Fruit fly (Drosophila melanogaster) whole organism, prepupa: ENCODE measurements around the gene CG7656.
A peak's percentile ranks its signal among the peaks of the same experiment; 100 is the strongest.

ENCODE experiments used
- CG10631 ChIP-seq: fragments of 200-800 bp; sonication (Bioruptor generic); optimal IDR thresholded peaks from 2 replicates; lab custom pipeline; 2016; ENCODE audit warnings: missing biosample characterization, missing genetic modification characterization
- CG10669 ChIP-seq: fragments of 200-800 bp; sonication (Bioruptor generic); optimal IDR thresholded peaks from 3 replicates; lab custom pipeline; 2018; ENCODE audit warnings: missing biosample characterization, mild to moderate bottlenecking, missing genetic modification characterization, moderate library complexity
- CG11294 ChIP-seq: fragments of 200-800 bp; sonication (Bioruptor generic); IDR thresholded peaks from 2 replicates; pipeline ENCODE4 v1.3.6; 2022; ENCODE audit warnings: missing biosample characterization, missing genetic modification characterization
- CG11902 ChIP-seq: fragments of 200-800 bp; sonication (Bioruptor generic); optimal IDR thresholded peaks from 3 replicates; lab custom pipeline; 2016; ENCODE audit warnings: missing biosample characterization, missing genetic modification characterization
- CG15336 ChIP-seq: fragments of 200-800 bp; sonication (Bioruptor generic); IDR thresholded peaks from 2 replicates; pipeline ENCODE4 v1.3.6; 2022; ENCODE audit warnings: missing biosample characterization, missing genetic modification characterization
- CG16779 ChIP-seq: fragments of 200-800 bp; sonication (Bioruptor generic); optimal IDR thresholded peaks from 3 replicates; lab custom pipeline; 2017; ENCODE audit warnings: missing biosample characterization, mild to moderate bottlenecking, missing genetic modification characterization
- CG3032 ChIP-seq: fragments of 200-800 bp; optimal IDR thresholded peaks from 2 replicates; lab custom pipeline; 2019; ENCODE audit warnings: missing biosample characterization, mild to moderate bottlenecking, missing genetic modification characterization, moderate library complexity
- CG31627 ChIP-seq: fragments of 200-800 bp; sonication (Bioruptor generic); optimal IDR thresholded peaks from 3 replicates; lab custom pipeline; 2016; ENCODE audit warnings: missing biosample characterization, missing genetic modification characterization
- CG34406 ChIP-seq: fragments of 200-800 bp; sonication (Bioruptor generic); optimal IDR thresholded peaks from 3 replicates; lab custom pipeline; 2016; ENCODE audit warnings: missing biosample characterization, missing genetic modification characterization
- CG3919 ChIP-seq: fragments of 200-800 bp; sonication (Bioruptor generic); optimal IDR thresholded peaks from 3 replicates; lab custom pipeline; 2016; ENCODE audit warnings: missing biosample characterization, missing genetic modification characterization
- CG4318 ChIP-seq: fragments of 200-800 bp; sonication (Bioruptor generic); optimal IDR thresholded peaks from 3 replicates; lab custom pipeline; 2017; ENCODE audit warnings: missing biosample characterization, mild to moderate bottlenecking, missing genetic modification characterization
- CG6163 ChIP-seq: fragments of 200-800 bp; sonication (Bioruptor generic); IDR thresholded peaks from 3 replicates; pipeline ENCODE4 v1.3.6; 2022; ENCODE audit warnings: missing biosample characterization, missing genetic modification characterization
- CG6276 ChIP-seq: fragments of 200-800 bp; sonication (Bioruptor generic); optimal IDR thresholded peaks from 2 replicates; lab custom pipeline; 2017; ENCODE audit warnings: missing biosample characterization, mild to moderate bottlenecking, missing genetic modification characterization
- CG6792 ChIP-seq: fragments of 200-800 bp; sonication (Bioruptor generic); optimal IDR thresholded peaks from 3 replicates; lab custom pipeline; 2016; ENCODE audit warnings: missing biosample characterization, missing genetic modification characterization
- CG6808 ChIP-seq: fragments of 200-800 bp; sonication (Bioruptor generic); optimal IDR thresholded peaks from 3 replicates; lab custom pipeline; 2017; ENCODE audit warnings: missing biosample characterization, missing genetic modification characterization, mild to moderate bottlenecking, moderate library complexity, missing genetic modification reagents
- CG6854 ChIP-seq: fragments of 200-800 bp; sonication (Bioruptor generic); optimal IDR thresholded peaks from 2 replicates; lab custom pipeline; 2017; ENCODE audit warnings: missing biosample characterization, mild to moderate bottlenecking, missing genetic modification characterization
- CG7368 ChIP-seq: fragments of 200-800 bp; sonication (Bioruptor generic); optimal IDR thresholded peaks from 3 replicates; lab custom pipeline; 2016; ENCODE audit warnings: missing biosample characterization, missing genetic modification characterization
- CG8119 ChIP-seq: fragments of 200-800 bp; sonication (Bioruptor generic); IDR thresholded peaks from 3 replicates; pipeline ENCODE4 v1.3.6; 2022; ENCODE audit warnings: missing biosample characterization, missing genetic modification characterization
- CG8319 ChIP-seq: fragments of 200-800 bp; sonication (Bioruptor generic); optimal IDR thresholded peaks from 3 replicates; lab custom pipeline; 2016; ENCODE audit warnings: missing biosample characterization, missing genetic modification characterization
- CG8632 ChIP-seq: fragments of 200-800 bp; sonication (Bioruptor generic); optimal IDR thresholded peaks from 3 replicates; lab custom pipeline; 2016; ENCODE audit warnings: missing biosample characterization, missing genetic modification characterization
- CG9139 ChIP-seq: fragments of 200-800 bp; sonication (Bioruptor generic); optimal IDR thresholded peaks from 3 replicates; lab custom pipeline; 2017; ENCODE audit warnings: missing biosample characterization, mild to moderate bottlenecking, missing genetic modification characterization
- Eip75B ChIP-seq: fragments of 200-800 bp; sonication (Bioruptor generic); optimal IDR thresholded peaks from 3 replicates; lab custom pipeline; 2016; ENCODE audit warnings: missing biosample characterization, missing genetic modification characterization
- Eip78C ChIP-seq: fragments of 200-800 bp; sonication (Bioruptor generic); peaks from one replicate; lab custom pipeline; 2016; ENCODE audit warnings: missing biosample characterization, missing genetic modification characterization
- Eip93F ChIP-seq: fragments of 200-800 bp; sonication (Bioruptor generic); optimal IDR thresholded peaks from 2 replicates; lab custom pipeline; 2016; ENCODE audit warnings: missing biosample characterization, mild to moderate bottlenecking, missing genetic modification characterization
- Ets21C ChIP-seq: fragments of 200-800 bp; sonication (Bioruptor generic); optimal IDR thresholded peaks from 3 replicates; lab custom pipeline; 2016; ENCODE audit warnings: missing biosample characterization, missing genetic modification characterization
- Ets96B ChIP-seq: fragments of 200-800 bp; optimal IDR thresholded peaks from 2 replicates; lab custom pipeline; 2019; ENCODE audit warnings: missing biosample characterization, mild to moderate bottlenecking, missing genetic modification characterization, moderate library complexity
- Gug ChIP-seq: fragments of 200-800 bp; sonication (Bioruptor generic); IDR thresholded peaks from 2 replicates; pipeline ENCODE4 v1.3.6; 2022; ENCODE audit warnings: missing biosample characterization, missing genetic modification characterization
- Hr38 ChIP-seq: sonication (Bioruptor generic); optimal IDR thresholded peaks from 2 replicates; lab custom pipeline; 2016; ENCODE audit warnings: missing biosample characterization, missing genetic modification characterization
- Hr39 ChIP-seq: fragments of 200-800 bp; sonication (Bioruptor generic); optimal IDR thresholded peaks from 2 replicates; lab custom pipeline; 2016; ENCODE audit warnings: missing biosample characterization, missing genetic modification characterization
- Hr4 ChIP-seq: fragments of 200-800 bp; sonication (Bioruptor generic); optimal IDR thresholded peaks from 3 replicates; lab custom pipeline; 2016; ENCODE audit warnings: missing biosample characterization, missing genetic modification characterization
- Lpt ChIP-seq: fragments of 200-800 bp; sonication (Bioruptor generic); optimal IDR thresholded peaks from 3 replicates; lab custom pipeline; 2016; ENCODE audit warnings: missing biosample characterization, missing genetic modification characterization
- Met ChIP-seq: fragments of 200-800 bp; sonication (Bioruptor generic); optimal IDR thresholded peaks from 3 replicates; lab custom pipeline; 2016; ENCODE audit warnings: missing biosample characterization, missing genetic modification characterization
- Smox ChIP-seq: fragments of 200-800 bp; sonication (Bioruptor generic); optimal IDR thresholded peaks from 3 replicates; lab custom pipeline; 2016; ENCODE audit warnings: missing biosample characterization, missing genetic modification characterization
- Sox102F ChIP-seq: fragments of 200-800 bp; sonication (Bioruptor generic); optimal IDR thresholded peaks from 2 replicates; lab custom pipeline; 2016; ENCODE audit warnings: missing biosample characterization, mild to moderate bottlenecking, missing genetic modification characterization
- Sox14 ChIP-seq: fragments of 200-800 bp; sonication (Bioruptor generic); optimal IDR thresholded peaks from 3 replicates; lab custom pipeline; 2016; ENCODE audit warnings: missing biosample characterization, missing genetic modification characterization
- Sox15 ChIP-seq: fragments of 200-800 bp; sonication (Bioruptor generic); optimal IDR thresholded peaks from 3 replicates; lab custom pipeline; 2016; ENCODE audit warnings: missing biosample characterization, missing genetic modification characterization
- achi ChIP-seq: fragments of 200-800 bp; sonication (Bioruptor generic); optimal IDR thresholded peaks from 3 replicates; lab custom pipeline; 2016; ENCODE audit warnings: missing biosample characterization, missing genetic modification characterization
- acj6 ChIP-seq: fragments of 200-800 bp; sonication (Bioruptor generic); optimal IDR thresholded peaks from 3 replicates; lab custom pipeline; 2016; ENCODE audit warnings: missing biosample characterization, missing genetic modification characterization
- cyc ChIP-seq: fragments of 200-800 bp; sonication (Bioruptor generic); optimal IDR thresholded peaks from 3 replicates; lab custom pipeline; 2016; ENCODE audit warnings: missing biosample characterization, missing genetic modification characterization
- dsx ChIP-seq: fragments of 200-800 bp; optimal IDR thresholded peaks from 3 replicates; lab custom pipeline; 2019; ENCODE audit warnings: missing biosample characterization, mild to moderate bottlenecking, missing genetic modification characterization, moderate library complexity; ENCODE audit not compliant: poor library complexity, severe bottlenecking
- eg ChIP-seq: fragments of 200-800 bp; sonication (Bioruptor generic); IDR thresholded peaks from 3 replicates; pipeline ENCODE4 v1.3.6; 2022; ENCODE audit warnings: missing biosample characterization, missing genetic modification characterization
- esn ChIP-seq: fragments of 200-800 bp; sonication (Bioruptor generic); optimal IDR thresholded peaks from 2 replicates; lab custom pipeline; 2016; ENCODE audit warnings: missing biosample characterization, mild to moderate bottlenecking, missing genetic modification characterization, moderate library complexity
- fd59A ChIP-seq: fragments of 200-800 bp; sonication (Bioruptor generic); optimal IDR thresholded peaks from 2 replicates; lab custom pipeline; 2017; ENCODE audit warnings: missing biosample characterization, mild to moderate bottlenecking, missing genetic modification characterization, missing genetic modification reagents
- fd85E ChIP-seq: fragments of 200-800 bp; sonication (Bioruptor generic); optimal IDR thresholded peaks from 3 replicates; lab custom pipeline; 2016; ENCODE audit warnings: missing biosample characterization, missing genetic modification characterization
- fkh ChIP-seq: fragments of 200-800 bp; sonication (Bioruptor generic); optimal IDR thresholded peaks from 3 replicates; lab custom pipeline; 2017; ENCODE audit warnings: missing biosample characterization, mild to moderate bottlenecking, missing genetic modification characterization, moderate library complexity
- net ChIP-seq: fragments of 200-800 bp; sonication (Bioruptor generic); optimal IDR thresholded peaks from 3 replicates; lab custom pipeline; 2016; ENCODE audit warnings: missing biosample characterization, missing genetic modification characterization
- pdm3 ChIP-seq: fragments of 200-800 bp; sonication (Bioruptor generic); optimal IDR thresholded peaks from 3 replicates; lab custom pipeline; 2016; ENCODE audit warnings: missing biosample characterization, missing genetic modification characterization
- spab ChIP-seq: fragments of 200-800 bp; sonication (Bioruptor generic); optimal IDR thresholded peaks from 2 replicates; lab custom pipeline; 2017; ENCODE audit warnings: missing biosample characterization, mild to moderate bottlenecking, missing genetic modification characterization, missing genetic modification reagents
- svp ChIP-seq: fragments of 200-800 bp; sonication (Bioruptor generic); peaks from one replicate; lab custom pipeline; 2016; ENCODE audit warnings: missing biosample characterization, missing genetic modification characterization
- topi ChIP-seq: fragments of 200-800 bp; sonication (Bioruptor generic); optimal IDR thresholded peaks from 3 replicates; lab custom pipeline; 2016; ENCODE audit warnings: missing biosample characterization, missing genetic modification characterization
- vri ChIP-seq: fragments of 200-800 bp; sonication (Bioruptor generic); optimal IDR thresholded peaks from 3 replicates; lab custom pipeline; 2016; ENCODE audit warnings: missing biosample characterization, mild to moderate bottlenecking, missing genetic modification characterization

The CG7656 gene

DNA sequence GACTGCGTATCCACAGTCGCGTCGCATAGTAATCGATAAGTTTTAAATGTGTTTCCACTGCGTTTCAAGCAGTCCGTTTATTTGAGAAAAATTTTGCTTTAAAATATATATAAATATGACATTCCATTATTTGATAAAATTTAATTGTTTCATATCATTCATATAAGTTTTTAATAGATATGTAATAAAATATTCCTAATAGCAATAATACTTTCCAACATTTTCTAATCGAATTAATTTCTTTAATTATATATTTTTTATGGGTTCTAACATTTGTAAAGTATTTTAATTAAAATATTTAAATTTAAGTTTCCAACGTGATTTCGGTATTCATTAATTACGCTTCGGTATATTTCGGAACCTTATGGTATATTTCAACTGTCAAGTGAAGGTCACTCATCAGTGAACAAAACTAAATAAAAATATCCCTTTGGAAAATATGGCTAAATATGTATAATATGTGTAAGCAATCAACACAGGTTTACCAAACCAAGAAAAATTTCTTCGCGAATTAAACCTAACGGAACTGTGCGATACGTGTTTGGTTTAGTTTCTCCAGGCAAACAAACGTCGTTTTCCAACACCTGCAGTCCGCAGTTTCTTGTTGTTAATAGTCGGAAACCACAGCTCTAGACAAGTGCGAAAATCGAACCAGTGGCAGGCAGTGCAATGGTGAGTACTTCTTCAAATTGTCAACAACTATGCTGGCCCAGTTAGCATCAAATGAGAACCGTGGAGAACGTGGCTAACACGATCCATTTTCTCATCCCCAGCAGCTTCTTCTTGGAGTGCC lies 24.7 kb downstream of the CG7656 start, which contains the start of the genes CG7739 and SCCRO:
CG7739 (minus strand) TSS at position 8 of the 793 bp plus-strand sequence.
SCCRO (plus strand) TSS at position 370 of the 793 bp plus-strand sequence.
- no peak for TF ChIP-seq CG4318 (GFP tag; lab: Kevin White, UChicago)
- TF ChIP-seq CG34406 (GFP tag; lab: Kevin White, UChicago), result peak; percentile 32
- peak; percentile 11 for TF ChIP-seq Hr39 (GFP tag; lab: Kevin White, UChicago)
- no peak for TF ChIP-seq Sox15 (GFP tag; lab: Kevin White, UChicago)
- no peak for TF ChIP-seq CG9139 (GFP tag; lab: Kevin White, UChicago)
- peak; percentile 71 for TF ChIP-seq svp (GFP tag; lab: Kevin White, UChicago)
- no peak for TF ChIP-seq achi (GFP tag; lab: Kevin White, UChicago)
- TF ChIP-seq CG15336 (GFP tag; lab: Robert Waterston, UW), result peak; percentile 51; the same call in 1 of the 2 replicates
- TF ChIP-seq CG7368 (GFP tag; lab: Kevin White, UChicago), result no peak
- TF ChIP-seq Gug (GFP tag; lab: Robert Waterston, UW), result peak; percentile 63
- no peak for TF ChIP-seq pdm3 (GFP tag; lab: Kevin White, UChicago)
- TF ChIP-seq CG10631 (GFP tag; lab: Kevin White, UChicago), result peak; percentile 43
- peak; percentile 64 for TF ChIP-seq Eip93F
- peak; percentile 33 for TF ChIP-seq acj6
- TF ChIP-seq CG6854 (GFP tag; lab: Kevin White, UChicago), result no peak
- TF ChIP-seq vri (GFP tag; lab: Kevin White, UChicago), result peak; percentile 44
- no peak for TF ChIP-seq fd85E (GFP tag; lab: Kevin White, UChicago)
- TF ChIP-seq Sox14, result peak; percentile 25
- TF ChIP-seq Ets96B (tag; lab: Kevin White, UChicago), result peak; percentile 56
- no peak for TF ChIP-seq Lpt
- TF ChIP-seq dsx (GFP tag; lab: Kevin White, UChicago), result no peak
- peak; percentile 42 for TF ChIP-seq fkh (GFP tag; lab: Kevin White, UChicago)
- peak; percentile 21 for TF ChIP-seq CG10669
- peak; percentile 2 for TF ChIP-seq Eip75B
- peak; percentile 23 for TF ChIP-seq cyc (GFP tag; lab: Kevin White, UChicago)
- peak; percentile 53 for TF ChIP-seq esn (GFP tag; lab: Kevin White, UChicago)
- TF ChIP-seq Smox (GFP tag; lab: Kevin White, UChicago), result no peak
- TF ChIP-seq CG6792, result no peak
- TF ChIP-seq CG8632, result peak; percentile 31
- 0 out of 2 replicates have a peak, but pooled peaks have one; percentile 37 for TF ChIP-seq CG11294
- no peak for TF ChIP-seq Met
- peak; percentile 38 for TF ChIP-seq CG31627
- no peak for TF ChIP-seq CG16779 (tag; lab: Kevin White, UChicago)
- peak; percentile 20 for TF ChIP-seq net (GFP tag; lab: Kevin White, UChicago)
- no peak for TF ChIP-seq CG6276
- no peak for TF ChIP-seq spab (GFP tag; lab: Kevin White, UChicago)
- peak; percentile 15 for TF ChIP-seq topi (GFP tag; lab: Kevin White, UChicago)
- peak; percentile 65 for TF ChIP-seq Eip78C (GFP tag; lab: Kevin White, UChicago)
- TF ChIP-seq fd59A (GFP tag; lab: Kevin White, UChicago), result no peak
- peak; percentile 50 for TF ChIP-seq CG3919 (GFP tag; lab: Kevin White, UChicago)
- no peak for TF ChIP-seq Hr38 (GFP tag; lab: Kevin White, UChicago)
- no peak for TF ChIP-seq CG8319 (GFP tag; lab: Kevin White, UChicago)
- peak; percentile 59 for TF ChIP-seq CG3032
- TF ChIP-seq Sox102F, result peak; percentile 36
- peak; percentile 86 for TF ChIP-seq eg (GFP tag; lab: Robert Waterston, UW)
- no peak for TF ChIP-seq CG11902 (GFP tag; lab: Kevin White, UChicago)
- TF ChIP-seq Hr4, result peak; percentile 30
- TF ChIP-seq CG8119 (GFP tag; lab: Robert Waterston, UW), result peak; percentile 57; the same call in 2 of the 3 replicates
- peak; percentile 51; the same call in 2 of the 3 replicates for TF ChIP-seq CG6163 (GFP tag; lab: Robert Waterston, UW)
- no peak for TF ChIP-seq Ets21C (GFP tag; lab: Kevin White, UChicago)
- TF ChIP-seq CG6808 (GFP tag; lab: Kevin White, UChicago), result no peak
